Fruit fly (Drosophila melanogaster) whole organism, embryonic: ENCODE data around the gene CG14220.

Source experiments
- B-H2 ChIP-seq: fragments of 200-800 bp; sonication (Bioruptor generic); optimal IDR thresholded peaks from 2 replicates; lab custom pipeline; 2018; ENCODE audit warnings: missing biosample characterization, mild to moderate bottlenecking, missing genetic modification characterization
- CG11696 ChIP-seq: fragments of 200-800 bp; sonication (Bioruptor generic); IDR thresholded peaks from 2 replicates; pipeline ENCODE4 v1.3.6; 2022; ENCODE audit warnings: missing biosample characterization, missing genetic modification characterization
- CG11723 ChIP-seq: fragments of 200-800 bp; sonication (Bioruptor generic); optimal IDR thresholded peaks from 2 replicates; lab custom pipeline; 2017; ENCODE audit warnings: missing biosample characterization, mild to moderate bottlenecking, missing genetic modification characterization
- CG12071 ChIP-seq: fragments of 200-800 bp; sonication (Bioruptor generic); optimal IDR thresholded peaks from 3 replicates; lab custom pipeline; 2018; ENCODE audit warnings: missing biosample characterization, mild to moderate bottlenecking, missing genetic modification characterization
- CG12744 ChIP-seq: fragments of 200-800 bp; sonication (Bioruptor generic); optimal IDR thresholded peaks from 2 replicates; lab custom pipeline; 2016; ENCODE audit warnings: missing biosample characterization, missing genetic modification characterization
- CG14667 ChIP-seq: fragments of 200-800 bp; sonication (Bioruptor generic); IDR thresholded peaks from 2 replicates; pipeline ENCODE4 v1.3.6; 2022; ENCODE audit warnings: missing biosample characterization, missing genetic modification characterization
- CG14965 ChIP-seq: fragments of 200-800 bp; sonication (Bioruptor generic); optimal IDR thresholded peaks from 2 replicates; lab custom pipeline; 2016; ENCODE audit warnings: missing biosample characterization, missing genetic modification characterization, borderline replicate concordance
- CG15479 ChIP-seq: fragments of 200-800 bp; sonication (Bioruptor generic); optimal IDR thresholded peaks from 3 replicates; lab custom pipeline; 2019; ENCODE audit warnings: missing biosample characterization, mild to moderate bottlenecking, missing genetic modification characterization, moderate library complexity
- CG2678 ChIP-seq: fragments of 200-800 bp; sonication (Bioruptor generic); optimal IDR thresholded peaks from 3 replicates; lab custom pipeline; 2019; ENCODE audit warnings: missing biosample characterization, mild to moderate bottlenecking, missing genetic modification characterization, moderate library complexity
- CG31224 ChIP-seq: fragments of 200-800 bp; sonication (Bioruptor generic); IDR thresholded peaks from 2 replicates; pipeline ENCODE4 v1.3.6; 2022; ENCODE audit warnings: missing biosample characterization, missing genetic modification characterization
- CG33557 ChIP-seq: fragments of 200-800 bp; sonication (Bioruptor generic); optimal IDR thresholded peaks from 2 replicates; lab custom pipeline; 2019; ENCODE audit warnings: missing biosample characterization, mild to moderate bottlenecking, missing genetic modification characterization, moderate library complexity
- CG5180 ChIP-seq: fragments of 200-800 bp; sonication (Bioruptor generic); optimal IDR thresholded peaks from 3 replicates; lab custom pipeline; 2017; ENCODE audit warnings: missing biosample characterization, missing genetic modification characterization, mild to moderate bottlenecking, moderate library complexity, missing genetic modification reagents
- CG7987 ChIP-seq: fragments of 200-800 bp; sonication (Bioruptor generic); optimal IDR thresholded peaks from 2 replicates; lab custom pipeline; 2018; ENCODE audit warnings: missing biosample characterization, mild to moderate bottlenecking, missing genetic modification characterization, moderate library complexity
- CG8388 ChIP-seq: fragments of 200-800 bp; sonication (Bioruptor generic); optimal IDR thresholded peaks from 2 replicates; lab custom pipeline; 2019; ENCODE audit warnings: missing biosample characterization, mild to moderate bottlenecking, missing genetic modification characterization, moderate library complexity
- CG8944 ChIP-seq: fragments of 200-800 bp; sonication (Bioruptor generic); optimal IDR thresholded peaks from 3 replicates; lab custom pipeline; 2016; ENCODE audit warnings: missing biosample characterization, missing genetic modification characterization
- E2f2 ChIP-seq: fragments of 200-800 bp; sonication (Bioruptor generic); IDR thresholded peaks from 2 replicates; pipeline ENCODE4 v1.3.6; 2022; ENCODE audit warnings: missing biosample characterization, missing genetic modification characterization
- Elba2 ChIP-seq: fragments of 200-800 bp; sonication (Bioruptor generic); optimal IDR thresholded peaks from 3 replicates; lab custom pipeline; 2016; ENCODE audit warnings: missing biosample characterization, missing genetic modification characterization
- Gug ChIP-seq: fragments of 200-800 bp; sonication (Bioruptor generic); IDR thresholded peaks from 4 replicates; pipeline ENCODE4 v1.3.6; 2022; ENCODE audit warnings: missing biosample characterization, missing genetic modification characterization
- HLHmδ ChIP-seq: fragments of 200-800 bp; sonication (Bioruptor generic); optimal IDR thresholded peaks from 2 replicates; lab custom pipeline; 2018; ENCODE audit warnings: missing biosample characterization, mild to moderate bottlenecking, missing genetic modification characterization, moderate library complexity
- HmgZ ChIP-seq: fragments of 200-800 bp; sonication (Bioruptor generic); optimal IDR thresholded peaks from 2 replicates; lab custom pipeline; 2018; ENCODE audit warnings: missing biosample characterization, mild to moderate bottlenecking, missing genetic modification characterization
- MBD-R2 ChIP-seq: fragments of 200-800 bp; sonication (Bioruptor generic); IDR thresholded peaks from 2 replicates; pipeline ENCODE4 v1.3.6; 2022; ENCODE audit warnings: missing biosample characterization, missing genetic modification characterization
- PHDP ChIP-seq: fragments of 200-800 bp; sonication (Bioruptor generic); optimal IDR thresholded peaks from 3 replicates; lab custom pipeline; 2018; ENCODE audit warnings: missing biosample characterization, mild to moderate bottlenecking, missing genetic modification characterization, moderate library complexity
- TFAM ChIP-seq: fragments of 200-800 bp; sonication (Bioruptor generic); optimal IDR thresholded peaks from 2 replicates; lab custom pipeline; 2017; ENCODE audit warnings: missing biosample characterization, missing genetic modification characterization, inconsistent platforms
- Taf1 ChIP-seq: fragments of 200-800 bp; sonication (Bioruptor generic); IDR thresholded peaks from 2 replicates; pipeline ENCODE4 v1.3.6; 2022; ENCODE audit warnings: missing biosample characterization, missing genetic modification characterization
- ara ChIP-seq: fragments of 200-800 bp; sonication (Bioruptor generic); IDR thresholded peaks from 2 replicates; pipeline ENCODE4 v1.3.6; 2022; ENCODE audit warnings: missing biosample characterization, missing genetic modification characterization
- ash1 ChIP-seq: fragments of 200-800 bp; sonication (Bioruptor generic); optimal IDR thresholded peaks from 2 replicates; lab custom pipeline; 2018; ENCODE audit warnings: missing biosample characterization, mild to moderate bottlenecking, missing genetic modification characterization
- bowl ChIP-seq: fragments of 200-800 bp; sonication (Bioruptor generic); IDR thresholded peaks from 2 replicates; pipeline ENCODE4 v1.3.6; 2022; ENCODE audit warnings: missing biosample characterization, missing genetic modification characterization
- dimm ChIP-seq: fragments of 200-800 bp; sonication (Bioruptor generic); IDR thresholded peaks from 2 replicates; pipeline ENCODE4 v1.3.6; 2022; ENCODE audit warnings: missing biosample characterization, missing genetic modification characterization
- dmrt11E ChIP-seq: fragments of 200-800 bp; sonication (Bioruptor generic); optimal IDR thresholded peaks from 3 replicates; lab custom pipeline; 2018; ENCODE audit warnings: missing biosample characterization, mild to moderate bottlenecking, missing genetic modification characterization, moderate library complexity
- dysf ChIP-seq: fragments of 200-800 bp; sonication (Bioruptor generic); IDR thresholded peaks from 3 replicates; pipeline ENCODE4 v1.3.6; 2022; ENCODE audit warnings: missing biosample characterization, missing genetic modification characterization
- emc ChIP-seq: fragments of 200-800 bp; sonication (Bioruptor generic); optimal IDR thresholded peaks from 2 replicates; lab custom pipeline; 2016; ENCODE audit warnings: missing biosample characterization, missing genetic modification characterization
- en ChIP-seq: fragments of 200-800 bp; sonication (Bioruptor generic); optimal IDR thresholded peaks from 2 replicates; lab custom pipeline; 2016; ENCODE audit warnings: missing biosample characterization, missing genetic modification characterization
- ewg ChIP-seq: fragments of 200-800 bp; sonication (Bioruptor generic); optimal IDR thresholded peaks from 3 replicates; lab custom pipeline; 2017; ENCODE audit warnings: mild to moderate bottlenecking, missing biosample characterization, missing genetic modification reagents, missing genetic modification characterization
- exex ChIP-seq: fragments of 200-800 bp; sonication (Bioruptor generic); optimal IDR thresholded peaks from 4 replicates; lab custom pipeline; 2018; ENCODE audit warnings: missing biosample characterization, mild to moderate bottlenecking, missing genetic modification characterization, moderate library complexity
- eyg ChIP-seq: fragments of 200-800 bp; sonication (Bioruptor generic); optimal IDR thresholded peaks from 3 replicates; lab custom pipeline; 2016; ENCODE audit warnings: missing biosample characterization, missing genetic modification characterization
- fd96Cb ChIP-seq: fragments of 200-800 bp; sonication (Bioruptor generic); optimal IDR thresholded peaks from 2 replicates; lab custom pipeline; 2018; ENCODE audit warnings: missing biosample characterization, mild to moderate bottlenecking, missing genetic modification characterization, moderate library complexity
- gce ChIP-seq: fragments of 200-800 bp; sonication (Bioruptor generic); IDR thresholded peaks from 3 replicates; pipeline ENCODE4 v1.3.6; 2022; ENCODE audit warnings: missing biosample characterization, missing genetic modification characterization
- grn ChIP-seq: fragments of 200-800 bp; sonication (Bioruptor generic); optimal IDR thresholded peaks from 3 replicates; lab custom pipeline; 2017; ENCODE audit warnings: missing biosample characterization, missing genetic modification characterization
- gro ChIP-seq: fragments of 200-800 bp; sonication (Bioruptor generic); optimal IDR thresholded peaks from 2 replicates; lab custom pipeline; 2016; ENCODE audit warnings: missing biosample characterization, missing genetic modification characterization
- hbn ChIP-seq: fragments of 200-800 bp; sonication (Bioruptor generic); IDR thresholded peaks from 2 replicates; pipeline ENCODE4 v1.3.6; 2022; ENCODE audit warnings: missing biosample characterization, missing genetic modification characterization; ENCODE audit not compliant: partially characterized antibody
- hth ChIP-seq: fragments of >200 bp; optimal IDR thresholded peaks from 2 replicates; lab custom pipeline; 2017; ENCODE audit warnings: inconsistent platforms
- jumu ChIP-seq: fragments of 200-800 bp; sonication (Bioruptor generic); optimal IDR thresholded peaks from 3 replicates; lab custom pipeline; 2016; ENCODE audit warnings: missing biosample characterization, missing genetic modification characterization
- ken ChIP-seq: fragments of 200-800 bp; sonication (Bioruptor generic); IDR thresholded peaks from 3 replicates; pipeline ENCODE4 v1.3.6; 2022; ENCODE audit warnings: missing biosample characterization, missing genetic modification characterization
- lov ChIP-seq, 2 experiments: fragments of 200-800 bp in 1 of 2; fragments of >200 bp in 1 of 2; sonication (Bioruptor generic) in 1 of 2; IDR thresholded peaks in 1 of 2; optimal IDR thresholded peaks in 1 of 2; 2 replicates in 1 of 2; 3 replicates in 1 of 2; pipeline versions ENCODE4 v1.3.6 to Lab custom; 2017 to 2022; ENCODE audit warnings: missing biosample characterization in 1 of 2, missing genetic modification characterization in 1 of 2
- peb ChIP-seq: fragments of 200-800 bp; sonication (Bioruptor generic); IDR thresholded peaks from 2 replicates; pipeline ENCODE4 v1.3.6; 2022; ENCODE audit warnings: missing biosample characterization, missing genetic modification characterization
- rib ChIP-seq: fragments of 200-800 bp; sonication (Bioruptor generic); IDR thresholded peaks from 2 replicates; pipeline ENCODE4 v1.3.6; 2022; ENCODE audit warnings: missing biosample characterization, missing genetic modification characterization
- run ChIP-seq: fragments of 200-800 bp; sonication (Bioruptor generic); optimal IDR thresholded peaks from 3 replicates; lab custom pipeline; 2018; ENCODE audit warnings: missing biosample characterization, mild to moderate bottlenecking, missing genetic modification characterization
- tup ChIP-seq: fragments of 200-800 bp; sonication (Bioruptor generic); optimal IDR thresholded peaks from 2 replicates; lab custom pipeline; 2016; ENCODE audit warnings: missing biosample characterization, mild to moderate bottlenecking, missing genetic modification characterization, moderate library complexity
- unc-4 ChIP-seq: fragments of 200-800 bp; sonication (Bioruptor generic); IDR thresholded peaks from 2 replicates; pipeline ENCODE4 v1.3.6; 2022; ENCODE audit warnings: missing biosample characterization, missing genetic modification characterization; ENCODE audit not compliant: partially characterized antibody
- vnd ChIP-seq: fragments of 200-800 bp; sonication (Bioruptor generic); IDR thresholded peaks from 3 replicates; pipeline ENCODE4 v1.3.6; 2022; ENCODE audit warnings: missing biosample characterization, missing genetic modification characterization; ENCODE audit not compliant: partially characterized antibody

CG14220 gene

DNA sequence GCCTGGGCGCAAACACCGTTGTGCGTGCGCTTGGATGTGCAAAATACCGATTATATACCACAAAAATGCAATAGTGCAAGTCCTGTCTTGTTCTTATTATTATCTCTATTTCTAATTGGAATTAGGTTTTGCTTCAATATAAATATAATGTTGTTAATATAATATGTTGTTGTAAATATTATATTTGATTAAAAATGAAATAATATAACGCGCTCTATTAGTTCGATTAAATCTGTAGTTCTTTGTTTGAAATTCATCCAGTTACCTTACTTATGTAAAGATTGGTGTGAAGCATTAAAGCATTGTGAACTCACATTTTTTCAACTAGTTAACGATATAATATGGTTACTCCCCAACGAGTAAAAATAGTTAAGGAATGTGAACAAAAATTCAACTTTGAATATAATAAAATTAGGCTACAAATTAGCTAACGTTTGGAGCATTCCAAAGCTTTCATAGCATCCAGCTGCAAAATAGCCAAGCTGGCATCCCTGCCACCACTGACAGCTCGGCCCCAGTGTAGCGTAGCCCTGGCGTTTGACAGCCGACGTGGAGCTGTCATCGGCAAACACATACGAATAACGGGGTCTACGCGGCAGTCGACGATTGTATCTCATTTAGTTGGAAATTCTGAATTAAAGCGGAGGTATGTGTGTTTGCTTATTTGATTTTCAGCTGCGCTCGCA is 41.3 kb upstream of the CG14220 start, which contains the start of the genes CG12237 and Sec61gamma (continued):
- peak; percentile 85 for TF ChIP-seq MBD-R2 (GFP tag; lab: Robert Waterston, UW)
- no peak for TF ChIP-seq CG8388
- no peak for TF ChIP-seq emc (GFP tag; lab: Kevin White, UChicago)
- no peak for TF ChIP-seq CG12071 (GFP tag; lab: Kevin White, UChicago)
- peak; percentile 6 for TF ChIP-seq dmrt11E
- TF ChIP-seq CG8944 (GFP tag; lab: Kevin White, UChicago) = no peak
- no peak for TF ChIP-seq eyg
- TF ChIP-seq gro (GFP tag; lab: Kevin White, UChicago) = peak; percentile 26
- TF ChIP-seq grn (GFP tag; lab: Kevin White, UChicago) = no peak
- peak; percentile 6 for TF ChIP-seq jumu
- no peak for TF ChIP-seq CG5180 (GFP tag; lab: Kevin White, UChicago)
- TF ChIP-seq CG11696 = no peak
- peak; percentile 32 for TF ChIP-seq CG15479 (GFP tag; lab: Kevin White, UChicago)
- TF ChIP-seq CG12744 (GFP tag; lab: Kevin White, UChicago) = no peak
- no peak for TF ChIP-seq peb (GFP tag; lab: Robert Waterston, UW)
- TF ChIP-seq CG7987 (GFP tag; lab: Kevin White, UChicago) = peak; percentile 64
- no peak for TF ChIP-seq bowl (GFP tag; lab: Robert Waterston, UW)
- TF ChIP-seq ewg (GFP tag; lab: Kevin White, UChicago) = peak; percentile 11
- no peak for TF ChIP-seq run
- no peak for TF ChIP-seq unc-4 (GFP tag; lab: Robert Waterston, UW)
- no peak for TF ChIP-seq en (GFP tag; lab: Kevin White, UChicago)
- 0 out of 3 replicates have a peak, but pooled peaks have one; percentile 50 for TF ChIP-seq dysf (GFP tag; lab: Robert Waterston, UW)
- TF ChIP-seq HmgZ (tag; lab: Kevin White, UChicago) = peak; percentile 75
- peak; percentile 33; the same call in 1 of the 2 replicates for TF ChIP-seq E2f2 (GFP tag; lab: Robert Waterston, UW)
- peak; percentile 44 for TF ChIP-seq B-H2 (GFP tag; lab: Kevin White, UChicago)
- peak; percentile 33 for TF ChIP-seq CG2678 (tag; lab: Kevin White, UChicago)
- TF ChIP-seq fd96Cb (tag; lab: Kevin White, UChicago) = no peak
- TF ChIP-seq rib (GFP tag; lab: Robert Waterston, UW) = peak; percentile 55
- TF ChIP-seq hbn = no peak
- TF ChIP-seq CG14965 (GFP tag; lab: Kevin White, UChicago) = no peak
- TF ChIP-seq ken (GFP tag; lab: Robert Waterston, UW) = 0 out of 3 replicates have a peak, but pooled peaks have one; percentile 54
- TF ChIP-seq lov (optimal IDR thresholded peaks at IDR 0.05; lab: Kevin White, UChicago) = no peak
- no peak for TF ChIP-seq lov (GFP tag; IDR thresholded peaks at IDR 0.05; lab: Robert Waterston, UW)
- peak; percentile 85 for TF ChIP-seq HLHmδ (GFP tag; lab: Kevin White, UChicago)
- TF ChIP-seq dimm (GFP tag; lab: Robert Waterston, UW) = no peak
- TF ChIP-seq TFAM (GFP tag; lab: Kevin White, UChicago) = no peak
- no peak for TF ChIP-seq ara
- no peak for TF ChIP-seq ash1
- TF ChIP-seq CG31224 (GFP tag; lab: Robert Waterston, UW) = no peak
- TF ChIP-seq hth = no peak
- TF ChIP-seq exex (tag; lab: Kevin White, UChicago) = no peak
- TF ChIP-seq PHDP (tag; lab: Kevin White, UChicago) = no peak
- no peak for TF ChIP-seq CG33557 (GFP tag; lab: Kevin White, UChicago)
- no peak for TF ChIP-seq tup (GFP tag; lab: Kevin White, UChicago)
- TF ChIP-seq Gug (GFP tag; lab: Robert Waterston, UW) = no peak
- TF ChIP-seq vnd (GFP tag; lab: Robert Waterston, UW) = no peak
- no peak for TF ChIP-seq CG11723 (GFP tag; lab: Kevin White, UChicago)
- no peak for TF ChIP-seq gce (GFP tag; lab: Robert Waterston, UW)
- no peak for TF ChIP-seq Taf1
- no peak for TF ChIP-seq CG14667 (GFP tag; lab: Robert Waterston, UW)
- no peak for TF ChIP-seq Elba2 (GFP tag; lab: Kevin White, UChicago)
